Fruit fly (Drosophila melanogaster) whole organism, larva: Measurements from ENCODE around the gene scny.
A peak's percentile ranks its signal among the peaks of the same experiment; 100 is the strongest.

Experiments
- noc ChIP-seq: fragments of 200-800 bp; sonication (Bioruptor generic); optimal IDR thresholded peaks from 3 replicates; lab custom pipeline; 2019; ENCODE audit warnings: missing biosample characterization, mild to moderate bottlenecking, missing genetic modification characterization, moderate library complexity

Gene scny

DNA sequence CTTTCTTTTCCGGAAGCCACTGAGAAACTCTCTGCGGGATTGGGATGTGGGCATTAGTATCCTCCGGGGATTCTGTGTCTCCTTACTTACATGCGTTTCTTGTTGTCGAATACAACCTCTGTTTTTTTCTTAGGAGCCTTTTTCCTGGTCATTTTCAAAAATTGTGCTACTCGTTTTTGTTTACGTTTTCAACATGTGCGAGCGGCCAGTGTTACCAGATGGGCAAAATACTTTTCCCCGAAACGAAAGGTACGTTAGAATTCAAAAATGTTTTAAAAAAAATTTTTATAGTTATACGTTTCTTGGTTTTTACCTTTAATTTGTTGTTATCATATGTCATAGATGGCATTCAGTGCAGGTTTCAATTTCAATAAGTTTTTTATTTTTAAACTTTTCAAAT is 8.3 kb downstream of the scny start, which contains the start of gene vito:
TSS of gene vito (minus strand) at position 220 of the 400 bp plus-strand sequence.
- no peak for TF ChIP-seq noc (tag; lab: Kevin White, UChicago)

DNA sequence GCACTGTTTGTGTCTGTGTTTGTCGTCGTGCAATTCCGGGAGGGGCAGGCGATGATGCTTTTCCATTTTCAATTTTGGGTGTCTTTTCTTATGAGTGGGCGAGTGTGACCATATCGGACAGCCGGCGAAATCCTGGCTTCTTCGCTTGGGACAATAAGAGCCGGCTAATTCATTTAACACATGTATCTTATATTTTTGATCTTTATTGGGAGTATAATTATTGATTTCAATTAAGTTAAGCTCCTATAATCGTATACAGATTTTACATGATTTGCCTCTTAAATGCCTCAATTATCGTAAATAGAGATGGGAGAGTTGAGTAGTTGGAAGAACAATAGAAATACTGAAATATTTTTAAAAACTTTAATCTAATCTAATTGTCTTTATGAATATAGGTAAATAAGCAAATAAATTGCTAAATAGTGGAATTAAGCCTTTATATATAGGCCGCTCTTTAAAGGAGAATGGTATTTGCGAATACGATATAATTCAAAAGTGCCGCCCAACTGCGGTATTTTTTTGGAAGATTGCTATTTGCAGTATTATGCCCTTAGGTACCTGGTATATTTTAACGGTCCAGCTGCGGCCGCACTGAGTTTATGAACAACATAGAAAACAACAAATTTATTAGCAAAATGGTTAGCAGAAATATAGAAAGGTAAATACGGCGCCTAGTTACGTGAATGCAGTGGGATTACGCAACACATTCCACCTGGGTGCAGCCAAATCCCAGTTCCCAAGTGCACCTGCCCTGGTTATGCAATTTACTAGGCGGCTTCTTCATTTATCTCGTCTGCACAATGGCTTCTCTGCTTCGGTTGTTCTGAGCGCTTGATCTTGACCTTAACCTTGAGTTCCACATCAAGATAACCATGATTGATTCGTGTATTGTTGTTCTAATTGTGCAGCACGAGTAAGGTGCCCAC is 10.9 kb downstream of the scny start, which contains the start of the genes Myt1, PGRP-LD and Pmi:
TSS of gene Myt1 (minus strand) at position 116 of the 926 bp plus-strand sequence.
TSS of gene PGRP-LD (plus strand) at position 576 of the 926 bp plus-strand sequence.
TSS of gene Pmi (plus strand) at position 576 of the 926 bp plus-strand sequence.
- TF ChIP-seq noc (tag; lab: Kevin White, UChicago) = no peak

DNA sequence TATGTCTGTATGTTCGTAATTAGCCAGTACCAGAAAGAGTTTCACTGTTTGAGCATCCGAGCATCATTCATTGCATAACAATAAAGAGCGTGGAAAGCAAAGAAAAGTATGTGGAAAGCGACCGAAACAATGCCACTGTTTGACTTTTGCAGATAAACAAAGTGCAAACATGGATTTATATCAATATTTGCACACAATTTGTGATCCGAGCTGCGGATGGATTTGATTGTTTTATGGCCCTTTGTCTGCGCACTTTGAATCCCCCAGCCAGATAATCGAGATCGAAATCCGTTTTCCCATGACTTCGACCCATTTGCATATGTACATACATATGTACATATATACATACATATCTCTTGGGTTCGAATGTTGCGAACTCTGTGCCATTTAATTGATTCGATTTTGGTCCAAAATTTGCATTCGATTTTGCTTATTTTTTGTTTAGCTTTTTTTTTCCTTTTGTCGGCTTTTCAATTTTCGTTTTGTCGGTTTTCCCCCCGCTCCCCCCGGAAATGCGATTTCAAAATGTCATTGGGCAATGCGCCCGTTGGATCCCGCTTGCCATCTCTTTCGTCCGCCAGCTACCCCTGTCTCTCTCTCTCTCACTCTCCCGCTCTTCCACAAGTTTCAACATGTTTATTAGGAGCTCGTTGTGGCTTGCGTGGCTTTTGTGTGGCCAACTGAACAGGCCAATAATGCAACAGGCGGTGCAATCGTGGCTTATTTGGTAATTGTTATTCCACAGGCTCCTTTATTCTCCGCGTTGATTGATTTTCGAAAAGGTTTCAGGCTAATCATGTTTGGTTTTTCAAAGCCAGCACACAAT is 16.6 kb downstream of the scny start:
- no peak for TF ChIP-seq noc (tag; lab: Kevin White, UChicago)

DNA sequence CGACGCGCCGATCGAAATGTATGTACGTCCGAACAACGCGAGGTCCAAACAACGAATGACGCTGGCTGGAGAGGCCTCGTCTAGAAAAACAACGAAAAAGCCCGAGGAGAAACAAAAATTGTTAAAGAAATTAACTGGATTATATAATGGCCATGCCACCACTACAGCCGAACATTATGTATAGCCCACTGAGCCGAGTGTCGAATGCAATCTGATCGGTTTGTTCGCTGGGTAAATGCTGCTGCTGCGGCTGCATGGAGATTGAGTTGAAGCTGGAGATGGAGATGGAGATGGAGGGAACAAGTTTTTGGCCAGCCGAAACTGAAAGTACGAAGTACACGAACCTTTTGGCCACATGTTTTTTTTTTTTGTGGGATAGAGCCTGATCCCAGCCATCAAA is 17.8 kb downstream of the scny start, which contains the start of gene Cralbp:
TSS of gene Cralbp (minus strand) at position 115 of the 400 bp plus-strand sequence.
- TF ChIP-seq noc (tag; lab: Kevin White, UChicago) = no peak

DNA sequence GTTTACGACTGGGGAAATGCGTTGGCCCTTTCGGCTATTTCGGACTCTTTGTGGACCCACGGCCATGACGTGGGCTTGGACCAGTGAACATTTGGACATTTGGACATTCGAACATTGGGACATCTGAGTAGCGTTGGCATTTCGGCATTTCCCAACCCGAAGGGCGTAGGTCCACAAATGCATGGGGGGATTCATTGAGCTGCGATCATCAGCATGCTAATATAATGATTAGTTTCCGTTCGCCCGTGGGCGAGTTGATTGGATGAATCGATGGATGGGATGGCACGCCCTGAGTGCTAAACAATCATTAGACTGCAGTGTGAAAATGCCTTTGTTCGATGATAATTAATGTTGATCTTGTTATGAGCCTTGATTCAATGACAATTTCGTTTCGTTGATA is 18.7 kb downstream of the scny start:
- TF ChIP-seq noc (tag; lab: Kevin White, UChicago) = no peak

DNA sequence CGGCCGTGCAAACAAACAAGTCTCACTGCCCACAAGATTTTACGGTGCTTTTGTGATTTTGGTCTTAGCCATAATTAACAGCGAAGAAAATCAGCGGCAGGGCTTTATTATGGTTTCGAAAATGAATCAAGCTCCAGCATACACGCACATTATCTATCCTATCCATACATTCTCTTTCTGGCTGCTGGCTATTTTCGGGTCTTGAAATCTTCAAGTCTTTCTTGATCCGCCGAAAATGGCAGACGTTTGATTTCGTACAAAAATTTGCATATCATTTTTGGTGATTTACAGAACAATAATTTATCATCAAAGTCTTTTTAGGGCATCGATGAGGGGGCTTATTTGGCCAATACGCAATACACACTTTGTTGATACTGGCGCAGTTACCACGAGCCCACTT is 20.0 kb downstream of the scny start:
- TF ChIP-seq noc (tag; lab: Kevin White, UChicago) = no peak

DNA sequence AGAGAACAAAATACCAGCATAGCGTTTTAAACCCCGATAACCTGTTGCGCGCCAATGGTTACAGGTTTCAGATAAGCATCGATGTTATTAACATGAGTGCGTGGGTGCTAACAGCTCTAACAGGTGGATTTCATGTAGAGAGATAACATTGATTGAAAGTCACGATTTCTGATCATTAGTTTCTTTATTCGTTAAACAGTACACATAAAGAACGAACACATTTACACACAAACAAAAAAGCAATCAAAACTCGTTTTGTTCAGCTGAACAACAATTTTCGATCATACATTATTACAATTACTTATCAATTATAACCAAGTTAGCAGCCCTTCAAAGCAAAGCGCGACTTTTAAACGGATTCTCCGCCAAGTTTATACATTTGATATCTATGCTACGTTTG is 20.9 kb downstream of the scny start:
- no peak for TF ChIP-seq noc (tag; lab: Kevin White, UChicago)

DNA sequence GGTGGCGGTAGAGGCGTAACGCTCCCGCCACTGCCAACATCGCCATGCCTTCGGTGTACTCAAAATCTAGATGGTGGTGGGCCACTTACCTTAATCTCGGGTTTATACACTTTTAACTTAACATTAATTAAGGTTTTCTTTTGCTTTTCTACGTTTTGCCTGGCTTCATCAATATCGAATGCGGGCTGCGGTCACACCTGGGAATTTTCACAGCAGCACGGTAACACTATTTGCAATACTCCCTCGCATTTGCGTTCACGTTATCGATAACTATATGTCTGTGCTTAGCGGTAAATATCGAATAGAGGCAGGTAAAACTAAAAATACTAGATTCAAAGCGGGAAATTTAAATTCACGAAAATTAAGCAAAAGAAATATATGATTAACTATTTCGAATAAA is 25.2 kb downstream of the scny start, which contains the start of gene Bre1:
TSS of gene Bre1 (minus strand) at position 226 of the 400 bp plus-strand sequence.
- no peak for TF ChIP-seq noc (tag; lab: Kevin White, UChicago)

DNA sequence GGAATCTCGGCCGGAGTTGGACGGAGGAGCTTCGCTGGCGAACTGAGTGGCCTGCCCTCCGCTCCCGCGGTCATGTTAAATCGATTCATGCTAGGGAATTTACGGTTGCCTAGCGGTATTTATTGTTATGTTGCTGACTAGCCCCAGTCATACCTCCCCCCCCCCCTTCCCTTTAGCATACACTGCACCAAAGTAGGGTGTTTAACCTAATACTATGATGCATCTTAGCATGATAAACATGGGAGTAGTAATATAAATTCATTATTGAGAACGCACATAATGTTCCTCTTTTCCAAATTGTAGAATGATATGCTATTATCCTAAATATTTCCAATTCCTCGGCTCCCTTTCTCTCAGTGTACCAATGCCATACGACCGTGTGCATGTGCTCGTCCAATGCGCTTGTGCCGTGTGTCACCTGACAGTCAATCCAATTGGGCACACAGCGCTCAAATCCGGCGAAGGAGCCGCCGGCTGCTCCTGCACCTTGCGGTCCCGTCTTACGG is 27.7 kb downstream of the scny start, which contains the start of gene Tektin-C:
TSS of gene Tektin-C (minus strand) at position 51 of the 506 bp plus-strand sequence.
- TF ChIP-seq noc (tag; lab: Kevin White, UChicago) = no peak

DNA sequence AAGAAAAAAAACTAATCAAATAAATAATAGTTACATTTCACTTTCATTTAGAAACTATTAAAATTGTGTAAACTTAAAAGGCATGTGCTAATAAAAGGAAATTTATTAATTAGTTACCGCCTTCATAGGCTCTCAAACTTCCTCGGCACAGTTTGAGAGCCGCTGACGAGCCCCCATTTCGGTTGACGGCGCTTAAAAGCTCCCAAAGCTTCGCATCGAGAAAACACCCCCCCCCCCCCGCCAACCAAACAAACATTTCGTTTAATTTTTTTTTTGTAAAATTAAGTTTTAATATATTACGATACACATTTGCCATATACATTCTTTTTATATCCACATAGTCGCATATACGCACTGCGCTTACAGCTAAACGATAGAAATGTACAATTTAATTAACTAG is 28.5 kb downstream of the scny start:
- TF ChIP-seq noc (tag; lab: Kevin White, UChicago) = no peak

DNA sequence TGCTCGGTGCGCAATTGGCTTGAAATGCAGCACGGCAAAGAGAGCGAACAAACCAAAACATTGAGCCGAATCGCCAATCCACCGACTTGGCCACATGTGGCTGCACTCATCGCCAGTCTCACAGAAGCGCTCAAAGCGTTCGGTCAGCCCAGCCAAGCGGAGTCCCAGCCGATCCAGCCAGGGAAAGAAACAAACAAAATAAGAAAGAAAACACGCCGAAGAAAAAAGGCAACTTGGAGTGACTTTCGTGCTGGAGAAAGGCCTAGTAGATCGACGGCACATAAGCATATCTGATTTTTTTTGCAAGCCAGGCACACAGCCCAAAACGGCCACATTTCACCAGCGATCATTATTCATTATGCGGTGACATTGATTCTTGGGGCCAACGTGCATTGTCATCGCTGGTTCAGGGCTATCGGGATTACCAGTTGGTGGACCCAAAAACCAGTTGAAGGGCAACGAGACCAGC is 33.3 kb downstream of the scny start:
- TF ChIP-seq noc (tag; lab: Kevin White, UChicago) = no peak

DNA sequence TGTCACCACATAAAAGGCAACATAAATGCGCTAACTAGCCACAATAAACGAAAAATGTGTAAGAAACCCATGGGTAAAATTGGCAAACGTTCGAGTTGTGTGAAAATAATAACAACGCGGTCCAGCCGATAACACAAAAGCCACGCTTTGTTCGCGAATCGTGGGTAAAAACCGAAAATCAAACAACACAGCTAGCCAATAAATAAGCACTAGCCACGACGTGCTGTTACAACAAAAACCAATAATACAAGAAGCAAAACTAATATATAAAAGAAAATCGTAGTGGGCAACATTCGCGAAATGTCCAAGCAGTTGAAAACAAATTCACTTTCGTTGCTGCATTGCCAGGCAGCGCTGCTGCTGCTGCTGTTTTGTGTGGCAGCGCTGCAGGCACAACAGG is 33.9 kb downstream of the scny start, which contains the start of gene CG42272:
TSS of gene CG42272 (plus strand) at position 301 of the 400 bp plus-strand sequence.
- no peak for TF ChIP-seq noc (tag; lab: Kevin White, UChicago)

DNA sequence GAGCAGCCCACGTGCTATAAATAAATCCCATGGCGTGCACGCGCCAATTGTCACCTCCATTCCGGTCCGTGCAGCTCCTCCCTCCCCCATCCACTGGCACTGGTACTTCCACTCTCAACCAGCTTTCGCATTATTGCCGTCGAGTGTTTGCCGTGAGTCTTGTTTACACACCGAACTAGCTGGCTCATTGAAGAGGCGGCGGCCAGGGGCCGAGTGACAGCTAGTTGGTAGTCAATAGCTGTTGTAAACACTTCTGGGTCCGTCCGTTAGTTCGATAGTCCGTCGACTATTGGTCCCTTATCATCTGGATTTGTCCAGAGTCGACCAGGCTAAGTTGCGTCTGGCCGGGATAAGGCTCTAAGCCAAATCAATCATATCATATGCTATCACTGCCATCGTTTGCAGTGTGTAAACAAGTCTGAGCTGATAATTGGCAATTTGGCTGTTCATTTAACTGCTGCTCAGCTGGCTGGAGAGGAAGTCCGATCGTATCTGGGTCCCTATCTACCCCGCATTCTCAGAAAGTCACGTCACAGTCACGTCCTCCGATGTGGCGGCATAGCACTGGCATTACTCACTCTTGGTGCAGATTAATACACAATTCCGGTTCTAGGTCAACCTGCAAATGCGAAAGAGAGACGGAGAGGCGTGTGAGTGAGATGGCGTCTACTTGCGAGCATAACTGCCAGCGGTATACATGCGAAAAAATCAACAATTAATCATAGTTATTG is 38.7 kb downstream of the scny start:
- no peak for TF ChIP-seq noc (tag; lab: Kevin White, UChicago)

DNA sequence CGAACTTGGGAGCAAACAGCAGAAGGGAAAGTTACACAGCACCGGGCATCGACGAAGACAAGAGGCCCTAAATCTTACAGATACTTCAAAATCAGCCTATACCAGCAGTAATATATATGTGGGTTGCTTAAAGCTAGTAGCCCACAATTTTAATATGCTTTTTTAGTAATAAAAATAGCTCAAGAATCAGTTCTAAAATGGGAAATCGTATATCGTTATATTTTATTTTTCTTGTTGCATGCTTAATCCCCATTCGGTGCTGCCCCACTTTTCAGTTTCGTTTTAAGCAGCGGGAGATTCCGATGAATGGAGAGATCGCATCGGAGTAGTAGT is 39.3 kb downstream of the scny start:
- TF ChIP-seq noc (tag; lab: Kevin White, UChicago) = peak; percentile 52
